Fruit fly (Drosophila melanogaster): ENCODE measurements around the gene AP-1gamma.

Gene AP-1gamma

dm6 chrX:9086702-9087179, 21.8 kb upstream of the AP-1gamma start, which contains the start of gene CG32706:
Gene CG32706, plus strand, starts transcription at chrX:9087129.
- TF ChIP-seq CG7963 (GFP tag; IDR thresholded peaks at IDR 0.05; ENCODE audit: partially characterized antibody) (0 out of 3 replicates have a peak, but pooled peaks have one; percentile 43), Sry-δ (GFP tag; optimal IDR thresholded peaks at IDR 0.05) (peak; percentile 23), Bgb (GFP tag; IDR thresholded peaks at IDR 0.05; ENCODE audit: partially characterized antibody) (peak; percentile 54; the same call in 1 of the 2 replicates), nerfin-2 (GFP tag; IDR thresholded peaks at IDR 0.05; ENCODE audit: partially characterized antibody) (peak; percentile 44; the same call in 1 of the 2 replicates), row (GFP tag; IDR thresholded peaks at IDR 0.05) (0 out of 3 replicates have a peak, but pooled peaks have one; percentile 9), Dll (GFP tag; IDR thresholded peaks at IDR 0.05; ENCODE audit: partially characterized antibody) (peak; percentile 60; the same call in 2 of the 4 replicates), tna (GFP tag; IDR thresholded peaks at IDR 0.05; ENCODE audit: partially characterized antibody) (peak; percentile 19; the same call in 1 of the 2 replicates), hb (GFP tag; IDR thresholded peaks at IDR 0.05; ENCODE audit: partially characterized antibody) (peak; percentile 57; the same call in 2 of the 3 replicates), CG14860 (GFP tag; IDR thresholded peaks at IDR 0.05; ENCODE audit: partially characterized antibody) (peak; percentile 41; the same call in 1 of the 3 replicates), knrl (GFP tag; IDR thresholded peaks at IDR 0.05; ENCODE audit: partially characterized antibody) (peak; percentile 30; the same call in 1 of the 3 replicates), CG16813 (GFP tag; IDR thresholded peaks at IDR 0.05; ENCODE audit: partially characterized antibody) (peak; percentile 61), Opbp (GFP tag; IDR thresholded peaks at IDR 0.05; ENCODE audit: partially characterized antibody) (peak; percentile 54; the same call in 2 of the 3 replicates), CG13287 (GFP tag; IDR thresholded peaks at IDR 0.05; ENCODE audit: partially characterized antibody) (peak; percentile 53), E2f2 (GFP tag; IDR thresholded peaks at IDR 0.05) (peak; percentile 78), vnd (GFP tag; IDR thresholded peaks at IDR 0.05; ENCODE audit: partially characterized antibody) (peak; percentile 51; the same call in 1 of the 3 replicates), Dref (GFP tag; IDR thresholded peaks at IDR 0.05) (peak; percentile 68), unc-4 (GFP tag; IDR thresholded peaks at IDR 0.05; ENCODE audit: partially characterized antibody) (peak; percentile 45; the same call in 1 of the 2 replicates), Scr (GFP tag; IDR thresholded peaks at IDR 0.05; ENCODE audit: partially characterized antibody) (peak; percentile 58), bbx (GFP tag; IDR thresholded peaks at IDR 0.05; ENCODE audit: partially characterized antibody) (peak; percentile 52; the same call in 1 of the 2 replicates), amos (GFP tag; IDR thresholded peaks at IDR 0.05; ENCODE audit: partially characterized antibody) (peak; percentile 38; the same call in 1 of the 2 replicates), CG6791 (GFP tag; IDR thresholded peaks at IDR 0.05; ENCODE audit: partially characterized antibody) (peak; percentile 68; the same call in 2 of the 3 replicates), inv (GFP tag; IDR thresholded peaks at IDR 0.05; ENCODE audit: partially characterized antibody) (peak; percentile 32; the same call in 1 of the 2 replicates), HLH4C (GFP tag; IDR thresholded peaks at IDR 0.05; ENCODE audit: partially characterized antibody) (peak; percentile 72)

- TF ChIP-seq knrl (GFP tag; IDR thresholded peaks at IDR 0.05; ENCODE audit: partially characterized antibody) (0 out of 3 replicates have a peak, but pooled peaks have one; percentile 35), CG6791 (GFP tag; IDR thresholded peaks at IDR 0.05; ENCODE audit: partially characterized antibody) (peak; percentile 39; the same call in 2 of the 3 replicates), amos (GFP tag; IDR thresholded peaks at IDR 0.05; ENCODE audit: partially characterized antibody) (peak; percentile 34; the same call in 1 of the 2 replicates), BEAF-32 (GFP tag; optimal IDR thresholded peaks at IDR 0.05) (peak; percentile 34), CG16813 (GFP tag; IDR thresholded peaks at IDR 0.05; ENCODE audit: partially characterized antibody) (0 out of 3 replicates have a peak, but pooled peaks have one; percentile 44), CG13287 (GFP tag; IDR thresholded peaks at IDR 0.05; ENCODE audit: partially characterized antibody) (peak; percentile 39; the same call in 1 of the 2 replicates), E2f2 (GFP tag; IDR thresholded peaks at IDR 0.05) (peak; percentile 74), Opbp (GFP tag; IDR thresholded peaks at IDR 0.05; ENCODE audit: partially characterized antibody) (0 out of 3 replicates have a peak, but pooled peaks have one; percentile 39), Bgb (GFP tag; IDR thresholded peaks at IDR 0.05; ENCODE audit: partially characterized antibody) (peak; percentile 33; the same call in 1 of the 2 replicates), bbx (GFP tag; IDR thresholded peaks at IDR 0.05; ENCODE audit: partially characterized antibody) (peak; percentile 36; the same call in 1 of the 2 replicates), ato (GFP tag; IDR thresholded peaks at IDR 0.05; ENCODE audit: partially characterized antibody) (peak; percentile 42; the same call in 1 of the 2 replicates), Scr (GFP tag; IDR thresholded peaks at IDR 0.05; ENCODE audit: partially characterized antibody) (peak; percentile 54), Dref (GFP tag; IDR thresholded peaks at IDR 0.05) (peak; percentile 60), Dp (GFP tag; optimal IDR thresholded peaks at IDR 0.05) (peak; percentile 9), hb (GFP tag; IDR thresholded peaks at IDR 0.05; ENCODE audit: partially characterized antibody) (0 out of 3 replicates have a peak, but pooled peaks have one; percentile 46), CG14860 (GFP tag; IDR thresholded peaks at IDR 0.05; ENCODE audit: partially characterized antibody) (0 out of 3 replicates have a peak, but pooled peaks have one; percentile 16), HLH4C (GFP tag; IDR thresholded peaks at IDR 0.05; ENCODE audit: partially characterized antibody) (peak; percentile 60; the same call in 1 of the 3 replicates), Dll (GFP tag; IDR thresholded peaks at IDR 0.05; ENCODE audit: partially characterized antibody) (peak; percentile 56; the same call in 1 of the 4 replicates), Sry-δ (GFP tag; optimal IDR thresholded peaks at IDR 0.05) (peak; percentile 6)
These were observed 20.5 kb upstream of the AP-1gamma start, which contains the start of gene CG6999 for dm6 chrX:9087920-9088417. Gene CG6999, plus strand, starts transcription at chrX:9088367.
